Worm (Caenorhabditis elegans) whole organism, mixed stage, embryonic: ENCODE data around the gene F41C3.11.
A peak's percentile ranks its signal among the peaks of the same experiment; 100 is the strongest.

Experiments used
- M03D4.4 ChIP-seq: sonication (generic microtip); optimal IDR thresholded peaks from 2 replicates; lab custom pipeline; 2017; ENCODE audit warnings: mild to moderate bottlenecking, missing genetic modification characterization, missing compliant biosample characterization
- bed-3 ChIP-seq: fragments of 200-800 bp; sonication (Bioruptor generic); optimal IDR thresholded peaks from 3 replicates; lab custom pipeline; 2018; ENCODE audit warnings: mild to moderate bottlenecking, missing genetic modification characterization, moderate library complexity, missing compliant biosample characterization
- blmp-1 ChIP-seq: fragments of 150-350 bp; optimal IDR thresholded peaks from 2 replicates; lab custom pipeline; 2014; ENCODE audit warnings: missing biosample characterization, missing genetic modification characterization
- ceh-39 ChIP-seq: fragments of 150-350 bp; optimal IDR thresholded peaks from 2 replicates; lab custom pipeline; 2014; ENCODE audit warnings: missing biosample characterization, missing genetic modification characterization
- ceh-43 ChIP-seq: fragments of 200-800 bp; sonication (Bioruptor generic); optimal IDR thresholded peaks from 2 replicates; lab custom pipeline; 2018; ENCODE audit warnings: mild to moderate bottlenecking, missing genetic modification characterization, moderate library complexity, missing compliant biosample characterization
- ces-1 ChIP-seq: fragments of 150-350 bp; optimal IDR thresholded peaks from 2 replicates; lab custom pipeline; 2014; ENCODE audit warnings: missing biosample characterization, missing genetic modification reagents, missing genetic modification characterization
- cnd-1 ChIP-seq: fragments of 200-800 bp; sonication (Bioruptor generic); optimal IDR thresholded peaks from 2 replicates; lab custom pipeline; 2018; ENCODE audit warnings: mild to moderate bottlenecking, missing genetic modification characterization, missing compliant biosample characterization
- drap-1 ChIP-seq: fragments of 200-800 bp; sonication (Bioruptor generic); optimal IDR thresholded peaks from 3 replicates; lab custom pipeline; 2018; ENCODE audit warnings: mild to moderate bottlenecking, missing genetic modification characterization, missing compliant biosample characterization
- elt-1 ChIP-seq: sonication (generic microtip); optimal IDR thresholded peaks from 2 replicates; lab custom pipeline; 2017; ENCODE audit warnings: missing genetic modification characterization, mild to moderate bottlenecking, missing compliant biosample characterization, antibody characterized with exemption, moderate library complexity, borderline replicate concordance; ENCODE audit not compliant: insufficient read depth
- ham-2 ChIP-seq: fragments of 200-800 bp; sonication (Bioruptor generic); optimal IDR thresholded peaks from 2 replicates; lab custom pipeline; 2018; ENCODE audit warnings: mild to moderate bottlenecking, missing genetic modification characterization, missing compliant biosample characterization
- hlh-1 ChIP-seq: fragments of 150-350 bp; optimal IDR thresholded peaks from 2 replicates; lab custom pipeline; 2014; ENCODE audit warnings: missing biosample characterization, missing genetic modification reagents, missing genetic modification characterization
- lin-13 ChIP-seq: fragments of 150-350 bp; optimal IDR thresholded peaks from 2 replicates; lab custom pipeline; 2014; ENCODE audit warnings: missing biosample characterization, missing genetic modification characterization
- lin-32 ChIP-seq: fragments of 200-800 bp; sonication (Bioruptor generic); optimal IDR thresholded peaks from 2 replicates; lab custom pipeline; 2018; ENCODE audit warnings: mild to moderate bottlenecking, missing genetic modification characterization, missing compliant biosample characterization
- lsy-2 ChIP-seq: fragments of 150-350 bp; optimal IDR thresholded peaks from 2 replicates; lab custom pipeline; 2014; ENCODE audit warnings: missing biosample characterization, missing genetic modification characterization
- mab-5 ChIP-seq: fragments of 150-350 bp; optimal IDR thresholded peaks from 2 replicates; lab custom pipeline; 2014; ENCODE audit warnings: missing biosample characterization, missing genetic modification characterization
- mep-1 ChIP-seq: fragments of 150-350 bp; optimal IDR thresholded peaks from 2 replicates; lab custom pipeline; 2017; ENCODE audit warnings: missing biosample characterization, missing genetic modification reagents, missing genetic modification characterization, inconsistent platforms
- mls-2 ChIP-seq: sonication (generic microtip); optimal IDR thresholded peaks from 2 replicates; lab custom pipeline; 2016; ENCODE audit warnings: mild to moderate bottlenecking, missing genetic modification characterization, moderate library complexity, missing compliant biosample characterization
- nhr-12 ChIP-seq: fragments of 150-350 bp; optimal IDR thresholded peaks from 2 replicates; lab custom pipeline; 2014; ENCODE audit warnings: missing biosample characterization, missing genetic modification characterization
- nhr-2 ChIP-seq: fragments of 150-350 bp; optimal IDR thresholded peaks from 2 replicates; lab custom pipeline; 2014; ENCODE audit warnings: missing biosample characterization, missing genetic modification characterization
- nhr-237 ChIP-seq: fragments of 150-350 bp; optimal IDR thresholded peaks from 2 replicates; lab custom pipeline; 2014; ENCODE audit warnings: missing biosample characterization, missing genetic modification characterization
- nhr-76 ChIP-seq: sonication (generic microtip); optimal IDR thresholded peaks from 2 replicates; lab custom pipeline; 2017; ENCODE audit warnings: missing biosample characterization, missing genetic modification characterization
- pha-4 ChIP-seq: fragments of 150-350 bp; optimal IDR thresholded peaks from 2 replicates; lab custom pipeline; 2018; ENCODE audit warnings: missing biosample characterization, missing genetic modification reagents, missing genetic modification characterization
- sem-2 ChIP-seq: fragments of 200-800 bp; sonication (Bioruptor generic); optimal IDR thresholded peaks from 2 replicates; lab custom pipeline; 2018; ENCODE audit warnings: mild to moderate bottlenecking, missing genetic modification characterization, missing compliant biosample characterization
- sptf-1 ChIP-seq: sonication (generic microtip); optimal IDR thresholded peaks from 2 replicates; lab custom pipeline; 2017; ENCODE audit warnings: mild to moderate bottlenecking, missing genetic modification characterization, moderate library complexity, missing compliant biosample characterization
- tbx-8 ChIP-seq: fragments of 200-800 bp; sonication (Bioruptor generic); optimal IDR thresholded peaks from 2 replicates; lab custom pipeline; 2018; ENCODE audit warnings: mild to moderate bottlenecking, missing genetic modification characterization, moderate library complexity, missing compliant biosample characterization
- unc-120 ChIP-seq: sonication (generic microtip); optimal IDR thresholded peaks from 2 replicates; lab custom pipeline; 2017; ENCODE audit warnings: missing genetic modification characterization, missing compliant biosample characterization; ENCODE audit not compliant: poor library complexity, severe bottlenecking
- unc-62 ChIP-seq: fragments of 150-350 bp; optimal IDR thresholded peaks from 2 replicates; lab custom pipeline; 2014; ENCODE audit warnings: missing biosample characterization, missing genetic modification reagents, missing genetic modification characterization
- zip-8 ChIP-seq: fragments of 150-350 bp; optimal IDR thresholded peaks from 2 replicates; lab custom pipeline; 2014; ENCODE audit warnings: missing biosample characterization, missing genetic modification characterization
- ztf-11 ChIP-seq: fragments of 150-350 bp; optimal IDR thresholded peaks from 2 replicates; lab custom pipeline; 2014; ENCODE audit warnings: missing biosample characterization, missing genetic modification characterization

The F41C3.11 gene

ce11 chrII:4701482-4702119, 32.1 kb downstream of the F41C3.11 start, which contains the start of gene unc-85:
Gene unc-85, plus strand, starts transcription at chrII:4702069.
- peak; percentile 6 for TF ChIP-seq hlh-1 (tag; lab: Kevin White, UChicago)
- TF ChIP-seq unc-120 (tag; lab: Kevin White, UChicago): peak; percentile 68
- peak; percentile 67 for TF ChIP-seq lsy-2 (tag; lab: Kevin White, UChicago)
- peak; percentile 48 for TF ChIP-seq ces-1 (GFP tag; lab: Kevin White, UChicago)
- peak; percentile 6 for TF ChIP-seq elt-1 (tag; lab: Kevin White, UChicago)
- TF ChIP-seq ztf-11 (tag; lab: Kevin White, UChicago): peak; percentile 29
- TF ChIP-seq drap-1: peak; percentile 68
- TF ChIP-seq ham-2: peak; percentile 48
- peak; percentile 66 for TF ChIP-seq ceh-43 (GFP tag; lab: Kevin White, UChicago)
- peak; percentile 70 for TF ChIP-seq mep-1 (tag; lab: Kevin White, UChicago)
- peak; percentile 77 for TF ChIP-seq mls-2
- TF ChIP-seq M03D4.4 (tag; lab: Kevin White, UChicago): peak; percentile 57
- TF ChIP-seq cnd-1: peak; percentile 48
- peak; percentile 60 for TF ChIP-seq nhr-237 (tag; lab: Kevin White, UChicago)
- peak; percentile 12 for TF ChIP-seq lin-13 (tag; lab: Kevin White, UChicago)
- peak; percentile 87 for TF ChIP-seq sptf-1 (tag; lab: Kevin White, UChicago)

ce11 chrII:4698266-4698771, 35.4 kb downstream of the F41C3.11 start, which contains the start of the genes rpn-5 and scc-1:
Gene rpn-5, minus strand, starts transcription at chrII:4698427.
Gene scc-1, plus strand, starts transcription at chrII:4698721.
- TF ChIP-seq ces-1 (GFP tag; lab: Kevin White, UChicago) (peak; percentile 80), sem-2 (no peak), unc-62 (GFP tag; lab: Kevin White, UChicago) (peak; percentile 88), lsy-2 (tag; lab: Kevin White, UChicago) (peak; percentile 99), sptf-1 (tag; lab: Kevin White, UChicago) (peak; percentile 8), nhr-237 (tag; lab: Kevin White, UChicago) (peak; percentile 71), ham-2 (no peak), ceh-43 (GFP tag; lab: Kevin White, UChicago) (no peak), lin-13 (tag; lab: Kevin White, UChicago) (peak; percentile 42), mab-5 (tag; lab: Kevin White, UChicago) (no peak), hlh-1 (tag; lab: Kevin White, UChicago) (peak; percentile 43), pha-4 (tag; lab: Kevin White, UChicago) (peak; percentile 85), mep-1 (tag; lab: Kevin White, UChicago) (peak; percentile 55), bed-3 (GFP tag; lab: Kevin White, UChicago) (no peak), ceh-39 (tag; lab: Kevin White, UChicago) (peak; percentile 55), ztf-11 (tag; lab: Kevin White, UChicago) (no peak)
- TF ChIP-seq, all 35 proteins: peak for 10

- TF ChIP-seq nhr-76 (tag; lab: Kevin White, UChicago): no peak
- TF ChIP-seq lsy-2 (tag; lab: Kevin White, UChicago): no peak
- no peak for TF ChIP-seq blmp-1 (tag; lab: Kevin White, UChicago)
- no peak for TF ChIP-seq drap-1
- no peak for TF ChIP-seq lin-32 (GFP tag; lab: Kevin White, UChicago)
- no peak for TF ChIP-seq lin-13 (tag; lab: Kevin White, UChicago)
- TF ChIP-seq ceh-39 (tag; lab: Kevin White, UChicago): no peak
- no peak for TF ChIP-seq mab-5 (tag; lab: Kevin White, UChicago)
- TF ChIP-seq bed-3 (GFP tag; lab: Kevin White, UChicago): no peak
- no peak for TF ChIP-seq cnd-1
- no peak for TF ChIP-seq tbx-8 (GFP tag; lab: Kevin White, UChicago)
Observed at ce11 chrII:4696055-4696454, 37.7 kb downstream of the F41C3.11 start.

ce11 chrII:4693129-4693528, 40.6 kb downstream of the F41C3.11 start, which contains the start of gene F10G7.5:
Gene F10G7.5, plus strand, starts transcription at chrII:4693414.
- no peak for TF ChIP-seq sptf-1 (tag; lab: Kevin White, UChicago)
- peak; percentile 47 for TF ChIP-seq pha-4 (tag; lab: Kevin White, UChicago)
- no peak for TF ChIP-seq mls-2
- TF ChIP-seq, all 35 proteins: peak for 1

- TF ChIP-seq nhr-12 (tag; lab: Kevin White, UChicago) (no peak), nhr-237 (tag; lab: Kevin White, UChicago) (no peak), hlh-1 (tag; lab: Kevin White, UChicago) (no peak), zip-8 (tag; lab: Kevin White, UChicago) (no peak), ces-1 (GFP tag; lab: Kevin White, UChicago) (no peak), mep-1 (tag; lab: Kevin White, UChicago) (no peak), ztf-11 (tag; lab: Kevin White, UChicago) (no peak), nhr-2 (tag; lab: Kevin White, UChicago) (no peak), nhr-76 (tag; lab: Kevin White, UChicago) (no peak), pha-4 (tag; lab: Kevin White, UChicago) (no peak), lin-13 (tag; lab: Kevin White, UChicago) (no peak)
Observed at ce11 chrII:4689477-4689876, 44.3 kb downstream of the F41C3.11 start, which contains the start of gene F10G7.12. Gene F10G7.12, plus strand, starts transcription at chrII:4689777.
